Worm (Caenorhabditis elegans): ENCODE results near the gene C25F9.6.

The C25F9.6 gene

DNA sequence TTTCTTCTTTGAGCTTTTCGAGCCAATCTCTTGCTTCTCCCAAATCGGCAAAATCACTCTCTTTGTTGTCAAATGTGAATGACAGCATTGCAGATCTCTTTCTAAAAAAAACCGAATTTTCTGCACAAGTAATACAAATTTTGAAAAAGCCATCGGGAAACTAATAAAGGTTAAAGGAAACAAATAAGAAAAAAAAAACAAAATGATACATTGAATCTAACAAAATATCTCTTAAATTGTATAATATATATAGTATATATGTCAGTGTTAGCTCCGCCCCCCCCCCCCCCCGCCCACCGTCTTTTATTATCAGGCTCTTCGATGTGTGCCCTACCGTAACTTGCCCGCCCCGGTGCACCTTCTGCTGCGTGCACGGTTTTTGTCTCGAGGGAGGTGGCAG, 27.8 kb upstream of the C25F9.6 start, which contains the start of gene C25F9.11:
C25F9.11 (minus strand) TSS at position 101 of the 400 bp plus-strand sequence.
- TF ChIP-seq flt-1 (GFP tag; IDR thresholded peaks at IDR 0.05) (no peak), hmg-4 (GFP tag; optimal IDR thresholded peaks at IDR 0.05) (no peak), sea-1 (GFP tag; conservative IDR thresholded peaks at IDR 0.05) (no peak), scrt-1 (GFP tag; IDR thresholded peaks at IDR 0.05) (no peak), pes-1 (GFP tag; IDR thresholded peaks at IDR 0.05) (no peak), hmbx-1 (tag; optimal IDR thresholded peaks at IDR 0.05) (no peak), tbx-37 (GFP tag; conservative IDR thresholded peaks at IDR 0.05) (no peak), ceh-13 (GFP tag; optimal IDR thresholded peaks at IDR 0.05) (no peak), aly-1 (tag; optimal IDR thresholded peaks at IDR 0.05) (no peak), ceh-36 (tag; optimal IDR thresholded peaks at IDR 0.05) (no peak), tra-4 (tag; optimal IDR thresholded peaks at IDR 0.05) (no peak), tbx-11 (GFP tag; IDR thresholded peaks at IDR 0.05) (no peak), F13C5.2 (tag; optimal IDR thresholded peaks at IDR 0.05) (no peak), B0310.2 (tag; optimal IDR thresholded peaks at IDR 0.05) (no peak)

DNA sequence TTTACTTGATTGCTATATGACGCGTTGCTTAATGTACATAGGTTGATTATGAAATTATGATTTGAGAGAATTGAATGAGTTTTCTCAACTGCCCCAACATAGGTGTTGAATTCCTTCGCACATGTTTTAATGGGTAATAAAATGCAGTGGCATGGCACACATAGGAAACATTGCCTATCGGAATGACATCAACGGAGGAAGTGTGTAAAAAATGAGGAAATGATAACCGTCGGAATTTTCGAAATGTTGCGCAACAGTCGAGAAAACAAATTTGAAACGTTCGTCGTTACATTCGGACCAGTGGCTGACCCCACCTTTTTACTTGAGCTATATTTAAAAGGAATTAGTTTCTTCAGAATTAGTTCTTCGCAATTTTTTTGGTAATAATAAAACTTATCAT, 26.9 kb upstream of the C25F9.6 start:
- TF ChIP-seq hmbx-1 (tag; optimal IDR thresholded peaks at IDR 0.05) (no peak), ceh-36 (tag; optimal IDR thresholded peaks at IDR 0.05) (no peak), ama-1 (optimal IDR thresholded peaks at IDR 0.05) (no peak), tra-4 (tag; optimal IDR thresholded peaks at IDR 0.05) (no peak), hnd-1 (tag; optimal IDR thresholded peaks at IDR 0.05) (no peak)

DNA sequence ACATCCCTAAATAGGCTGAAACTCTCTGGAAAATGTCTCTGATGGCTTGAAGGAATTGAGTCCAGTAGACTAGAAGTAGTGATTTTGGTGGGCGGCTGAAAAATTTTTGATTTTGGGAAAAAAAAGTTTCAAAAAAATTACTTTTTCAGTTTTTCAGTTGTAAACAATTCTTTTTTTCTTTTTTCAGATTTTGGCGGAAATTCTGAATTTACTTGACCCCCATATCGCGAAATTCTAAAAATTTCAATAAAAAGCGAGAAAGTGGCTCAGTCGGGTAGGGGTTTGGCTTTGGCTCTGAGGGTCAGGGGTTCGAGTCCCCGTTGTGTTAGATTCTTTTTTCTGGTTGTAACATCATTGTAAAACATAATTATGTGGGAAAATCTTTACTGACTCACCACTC, 25.9 kb upstream of the C25F9.6 start, which contains the start of gene srw-85:
srw-85 (minus strand) TSS at position 101 of the 400 bp plus-strand sequence.
- TF ChIP-seq flt-1 (GFP tag; IDR thresholded peaks at IDR 0.05) = no peak
- no peak for TF ChIP-seq hmbx-1 (tag; optimal IDR thresholded peaks at IDR 0.05)
- TF ChIP-seq hnd-1 (tag; optimal IDR thresholded peaks at IDR 0.05) = no peak
- TF ChIP-seq aly-1 (tag; optimal IDR thresholded peaks at IDR 0.05) = no peak
- no peak for TF ChIP-seq ceh-13 (GFP tag; optimal IDR thresholded peaks at IDR 0.05)
- TF ChIP-seq ceh-36 (tag; optimal IDR thresholded peaks at IDR 0.05) = no peak
- no peak for TF ChIP-seq tra-4 (tag; optimal IDR thresholded peaks at IDR 0.05)
- no peak for TF ChIP-seq F13C5.2 (tag; optimal IDR thresholded peaks at IDR 0.05)

DNA sequence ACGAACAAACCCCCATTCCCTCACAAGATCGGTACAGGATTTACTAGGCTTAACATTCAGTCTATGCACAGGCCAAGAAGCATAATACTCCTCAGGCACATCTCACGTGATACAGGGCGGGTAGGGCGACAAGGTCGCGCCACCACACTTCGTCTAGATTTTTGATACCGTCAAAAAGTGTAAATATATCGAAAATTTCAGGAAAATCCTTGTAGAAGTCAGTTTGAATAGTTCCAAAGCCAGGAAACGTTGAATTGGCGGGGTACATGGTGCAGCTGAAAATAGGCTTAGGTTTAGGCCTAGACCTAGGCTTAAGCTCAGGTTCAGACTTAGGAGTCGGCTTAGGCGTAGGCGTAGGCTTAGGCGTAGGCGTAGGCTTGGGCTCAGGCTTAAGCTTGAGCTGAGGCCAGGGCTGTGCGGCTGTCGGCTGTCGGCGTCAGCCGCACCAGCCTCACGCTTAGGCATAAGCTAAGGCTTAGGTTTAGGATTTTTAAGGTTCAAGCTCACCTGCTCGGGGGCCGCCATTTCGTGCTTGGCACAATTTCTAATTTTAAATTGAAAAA, 25.3 kb upstream of the C25F9.6 start:
- TF ChIP-seq ceh-36 (tag; optimal IDR thresholded peaks at IDR 0.05) (peak; percentile 50), sea-1 (GFP tag; conservative IDR thresholded peaks at IDR 0.05) (no peak), hmg-4 (GFP tag; optimal IDR thresholded peaks at IDR 0.05) (peak; percentile 26)

DNA sequence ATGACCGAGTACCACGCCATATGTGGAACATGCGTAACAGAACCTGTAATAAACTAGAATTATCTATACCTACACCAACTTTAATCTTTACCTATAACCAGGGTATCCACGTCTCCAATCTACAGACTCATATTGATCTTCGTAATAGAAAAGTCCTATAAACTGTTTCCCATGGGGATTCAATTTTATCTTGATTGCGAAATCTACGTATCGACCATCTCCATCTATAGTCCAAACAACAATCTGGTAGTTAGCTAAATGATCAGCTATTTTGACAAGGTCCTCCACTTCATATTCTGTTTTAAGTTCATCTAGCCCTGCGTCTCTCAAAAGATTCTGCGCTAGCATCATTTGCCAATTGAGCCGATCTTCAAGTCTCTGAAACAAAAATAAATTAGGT, 24.5 kb upstream of the C25F9.6 start:
- no peak for TF ChIP-seq pes-1 (GFP tag; IDR thresholded peaks at IDR 0.05)
- no peak for TF ChIP-seq aly-1 (tag; optimal IDR thresholded peaks at IDR 0.05)
- no peak for TF ChIP-seq flt-1 (GFP tag; IDR thresholded peaks at IDR 0.05)

DNA sequence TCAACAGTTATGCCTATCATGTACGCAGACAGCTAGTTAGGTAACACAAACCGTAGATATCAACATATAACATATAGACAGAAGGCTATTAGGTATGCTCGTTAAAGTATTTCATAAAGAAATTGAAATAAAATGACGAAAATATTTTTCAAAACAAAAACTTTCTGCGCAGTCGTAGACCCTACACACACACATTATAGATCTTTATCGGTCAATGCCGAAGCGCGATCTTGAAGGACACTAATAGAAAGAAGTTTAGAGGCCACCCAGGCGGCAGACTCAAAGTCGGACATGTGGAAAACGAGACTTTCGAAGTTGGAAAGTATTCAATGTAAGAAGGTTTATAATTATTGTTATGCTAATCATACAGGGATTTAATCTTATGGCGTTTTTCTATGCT, 23.8 kb upstream of the C25F9.6 start:
- TF ChIP-seq pes-1 (GFP tag; IDR thresholded peaks at IDR 0.05) = no peak
- TF ChIP-seq tbx-11 (GFP tag; IDR thresholded peaks at IDR 0.05) = no peak
- TF ChIP-seq hmg-4 (GFP tag; optimal IDR thresholded peaks at IDR 0.05) = no peak
- no peak for TF ChIP-seq F13C5.2 (tag; optimal IDR thresholded peaks at IDR 0.05)

DNA sequence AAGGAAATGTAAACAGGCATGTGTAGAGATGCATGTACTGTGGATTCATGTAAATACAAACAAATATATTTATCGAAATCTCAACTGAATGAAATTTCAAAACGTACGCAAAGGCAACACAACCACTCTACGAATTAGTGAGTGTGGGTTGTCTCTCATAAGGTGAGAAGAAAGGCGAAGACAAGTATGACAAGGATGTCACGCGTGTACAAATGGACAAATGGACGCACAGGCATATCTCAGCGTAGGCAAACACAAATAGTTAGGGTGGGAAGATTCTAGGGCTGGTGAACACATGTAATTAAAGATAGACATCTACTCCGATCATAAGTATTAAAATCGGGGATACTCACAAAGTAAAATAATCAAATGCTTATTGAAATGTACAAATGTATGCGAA, 23.0 kb upstream of the C25F9.6 start:
- TF ChIP-seq sea-1 (GFP tag; conservative IDR thresholded peaks at IDR 0.05) = no peak
- TF ChIP-seq tra-4 (tag; optimal IDR thresholded peaks at IDR 0.05) = no peak
- TF ChIP-seq ceh-13 (GFP tag; optimal IDR thresholded peaks at IDR 0.05) = no peak
- no peak for TF ChIP-seq pes-1 (GFP tag; IDR thresholded peaks at IDR 0.05)
- TF ChIP-seq tbx-37 (GFP tag; conservative IDR thresholded peaks at IDR 0.05) = no peak
- TF ChIP-seq hnd-1 (tag; optimal IDR thresholded peaks at IDR 0.05) = no peak
- no peak for TF ChIP-seq ceh-36 (tag; optimal IDR thresholded peaks at IDR 0.05)
- TF ChIP-seq hmbx-1 (tag; optimal IDR thresholded peaks at IDR 0.05) = no peak
- TF ChIP-seq F13C5.2 (tag; optimal IDR thresholded peaks at IDR 0.05) = no peak
- no peak for TF ChIP-seq ama-1 (optimal IDR thresholded peaks at IDR 0.05)
- TF ChIP-seq tbx-11 (GFP tag; IDR thresholded peaks at IDR 0.05) = no peak
- TF ChIP-seq ets-7 (tag; optimal IDR thresholded peaks at IDR 0.05) = no peak
- TF ChIP-seq B0310.2 (tag; optimal IDR thresholded peaks at IDR 0.05) = no peak
- no peak for TF ChIP-seq aly-1 (tag; optimal IDR thresholded peaks at IDR 0.05)
- no peak for TF ChIP-seq hmg-4 (GFP tag; optimal IDR thresholded peaks at IDR 0.05)
- TF ChIP-seq scrt-1 (GFP tag; IDR thresholded peaks at IDR 0.05) = no peak
- no peak for TF ChIP-seq flt-1 (GFP tag; IDR thresholded peaks at IDR 0.05)

DNA sequence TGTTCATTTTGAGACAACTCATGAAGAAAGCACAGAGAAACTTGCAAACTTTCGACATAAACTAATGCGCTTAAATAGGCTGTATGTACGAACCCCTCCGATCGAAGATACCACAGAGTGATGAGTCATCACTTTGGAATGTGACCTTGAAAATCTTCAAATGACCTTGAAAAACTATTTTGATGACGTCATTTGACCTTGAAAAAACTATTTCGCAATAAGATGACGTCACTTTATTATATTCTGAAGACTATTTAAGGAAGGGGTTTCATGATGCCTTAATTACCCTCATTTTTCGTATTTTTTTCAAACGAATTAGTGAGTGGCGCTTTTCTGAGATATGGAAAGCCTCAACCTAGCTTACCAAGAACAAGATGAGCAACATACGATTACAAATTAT, 16.0 kb upstream of the C25F9.6 start, which contains the start of gene C25F9.2:
C25F9.2 (plus strand) TSS at position 341 of the 400 bp plus-strand sequence.
- no peak for TF ChIP-seq scrt-1 (GFP tag; IDR thresholded peaks at IDR 0.05)
- no peak for TF ChIP-seq ama-1 (optimal IDR thresholded peaks at IDR 0.05)
- TF ChIP-seq hmbx-1 (tag; optimal IDR thresholded peaks at IDR 0.05) = no peak
- no peak for TF ChIP-seq ceh-13 (GFP tag; optimal IDR thresholded peaks at IDR 0.05)
- no peak for TF ChIP-seq pes-1 (GFP tag; IDR thresholded peaks at IDR 0.05)
- no peak for TF ChIP-seq B0310.2 (tag; optimal IDR thresholded peaks at IDR 0.05)
- no peak for TF ChIP-seq hnd-1 (tag; optimal IDR thresholded peaks at IDR 0.05)
- TF ChIP-seq ets-7 (tag; optimal IDR thresholded peaks at IDR 0.05) = no peak
- no peak for TF ChIP-seq sea-1 (GFP tag; conservative IDR thresholded peaks at IDR 0.05)
- no peak for TF ChIP-seq tbx-11 (GFP tag; IDR thresholded peaks at IDR 0.05)
- no peak for TF ChIP-seq aly-1 (tag; optimal IDR thresholded peaks at IDR 0.05)

DNA sequence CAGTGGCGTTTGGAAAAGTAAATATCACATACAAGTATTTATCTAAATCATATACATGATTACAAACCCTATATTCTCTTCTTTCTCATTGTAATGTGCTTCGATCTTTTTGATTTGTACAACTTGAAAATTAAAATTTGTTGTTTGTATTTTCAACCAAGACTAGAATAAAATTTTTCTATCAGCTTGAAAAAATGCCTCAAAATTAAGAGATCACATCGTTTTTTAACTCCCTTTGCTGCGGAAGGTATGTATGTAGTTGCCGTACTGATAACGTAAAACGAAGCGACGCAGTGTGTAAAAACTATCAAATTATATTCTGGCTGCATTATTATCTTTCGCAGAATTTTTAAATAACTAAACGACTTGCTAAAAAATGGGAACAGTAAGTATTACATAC, 12.7 kb upstream of the C25F9.6 start, which contains the start of gene C25F9.15:
C25F9.15 (plus strand) TSS at position 301 of the 400 bp plus-strand sequence.
- TF ChIP-seq ceh-36 (tag; optimal IDR thresholded peaks at IDR 0.05) (no peak), F13C5.2 (tag; optimal IDR thresholded peaks at IDR 0.05) (no peak)
